Worm (Caenorhabditis elegans): ENCODE results near the gene glct-6.
A peak's percentile ranks its signal among the peaks of the same experiment; 100 is the strongest.

glct-6 gene

ce11 chrIV:3797442-3797841 is 13.4 kb downstream of the glct-6 start:
- TF ChIP-seq unc-39 (tag; optimal IDR thresholded peaks at IDR 0.05) (no peak), madf-9 (GFP tag; conservative IDR thresholded peaks at IDR 0.05) (no peak), lin-38 (GFP tag; IDR thresholded peaks at IDR 0.05) (no peak), arid-1 (GFP tag; conservative IDR thresholded peaks at IDR 0.05) (no peak), lin-39 (tag; optimal IDR thresholded peaks at IDR 0.05) (no peak), mep-1 (tag; optimal IDR thresholded peaks at IDR 0.05) (no peak), set-16 (GFP tag; IDR thresholded peaks at IDR 0.05) (peak; percentile 58; the same call in 1 of the 2 replicates), zfp-2 (tag; optimal IDR thresholded peaks at IDR 0.05) (no peak)

- TF ChIP-seq php-3 (GFP tag; IDR thresholded peaks at IDR 0.05) (no peak), pqm-1 (tag; optimal IDR thresholded peaks at IDR 0.05) (no peak)
Observed at ce11 chrIV:3800952-3801351, 16.9 kb downstream of the glct-6 start, which contains the start of gene osm-3. TSS of gene osm-3 (minus strand) at chrIV:3801052.

ce11 chrIV:3803252-3803651 is 19.2 kb downstream of the glct-6 start, which contains the start of the genes algn-14 and M02B7.2:
TSS of gene algn-14 (minus strand) at chrIV:3803426.
TSS of gene M02B7.2 (plus strand) at chrIV:3803581.
- no peak for TF ChIP-seq Y48G9A.11 (GFP tag; IDR thresholded peaks at IDR 0.05)
- TF ChIP-seq zfp-2 (tag; optimal IDR thresholded peaks at IDR 0.05), result no peak
- no peak for TF ChIP-seq daf-12 (tag; optimal IDR thresholded peaks at IDR 0.05)
- TF ChIP-seq D1046.2 (GFP tag; IDR thresholded peaks at IDR 0.05), result no peak
- no peak for TF ChIP-seq vab-7 (GFP tag; IDR thresholded peaks at IDR 0.05)
- TF ChIP-seq zip-2 (tag; optimal IDR thresholded peaks at IDR 0.05), result no peak
- TF ChIP-seq lin-1 (GFP tag; IDR thresholded peaks at IDR 0.05), result no peak
- no peak for TF ChIP-seq daf-8 (GFP tag; IDR thresholded peaks at IDR 0.05)
- no peak for TF ChIP-seq zfp-3 (GFP tag; conservative IDR thresholded peaks at IDR 0.05)
- TF ChIP-seq tra-1 (GFP tag; IDR thresholded peaks at IDR 0.05), result no peak
- TF ChIP-seq ztf-11 (tag; optimal IDR thresholded peaks at IDR 0.05), result no peak
- TF ChIP-seq lin-39 (tag; optimal IDR thresholded peaks at IDR 0.05), result no peak
- no peak for TF ChIP-seq F44E2.7 (GFP tag; IDR thresholded peaks at IDR 0.05)
- TF ChIP-seq unc-62 (GFP tag; optimal IDR thresholded peaks at IDR 0.05 in 1 of 2), result peak in 1 of 2 experiments; percentile 68
- no peak for TF ChIP-seq unc-62 (tag; optimal IDR thresholded peaks at IDR 0.05)
- TF ChIP-seq dpl-1 (GFP tag; optimal IDR thresholded peaks at IDR 0.05), result peak; percentile 69
- TF ChIP-seq mdt-29 (GFP tag; IDR thresholded peaks at IDR 0.05), result no peak
- no peak for TF ChIP-seq mxl-2 (GFP tag; conservative IDR thresholded peaks at IDR 0.05)
- TF ChIP-seq ceh-44 (GFP tag; IDR thresholded peaks at IDR 0.05), result no peak
- no peak for TF ChIP-seq mdl-1 (tag; optimal IDR thresholded peaks at IDR 0.05)
- TF ChIP-seq nhr-11 (tag; optimal IDR thresholded peaks at IDR 0.05), result peak; percentile 11
- peak; percentile 5 for TF ChIP-seq nhr-28 (tag; optimal IDR thresholded peaks at IDR 0.05)
- TF ChIP-seq nhr-102 (tag; optimal IDR thresholded peaks at IDR 0.05), result peak; percentile 49
- TF ChIP-seq T26A8.4 (GFP tag; IDR thresholded peaks at IDR 0.05), result no peak
- TF ChIP-seq nhr-77 (tag; optimal IDR thresholded peaks at IDR 0.05), result no peak
- no peak for TF ChIP-seq unc-39 (tag; optimal IDR thresholded peaks at IDR 0.05)
- no peak for TF ChIP-seq Y105C5A.15 (GFP tag; IDR thresholded peaks at IDR 0.05)
- no peak for TF ChIP-seq dmd-8 (GFP tag; IDR thresholded peaks at IDR 0.05)
- TF ChIP-seq nhr-76 (tag; optimal IDR thresholded peaks at IDR 0.05), result no peak
- TF ChIP-seq ama-1 (optimal IDR thresholded peaks at IDR 0.05), result no peak
- peak in 1 of 2 experiments; percentile 81 for TF ChIP-seq hif-1 (tag; optimal IDR thresholded peaks at IDR 0.05)
- TF ChIP-seq zag-1 (tag; optimal IDR thresholded peaks at IDR 0.05), result no peak
- no peak for TF ChIP-seq attf-4 (tag; optimal IDR thresholded peaks at IDR 0.05)
- no peak for TF ChIP-seq mxl-3 (GFP tag; optimal IDR thresholded peaks at IDR 0.05)
- no peak for TF ChIP-seq T20F7.1 (GFP tag; optimal IDR thresholded peaks at IDR 0.05)
- TF ChIP-seq lsy-2 (tag; optimal IDR thresholded peaks at IDR 0.05), result peak in 1 of 2 experiments; percentile 83
- no peak for TF ChIP-seq gei-8 (GFP tag; optimal IDR thresholded peaks at IDR 0.05)
- TF ChIP-seq lim-7 (GFP tag; IDR thresholded peaks at IDR 0.05), result no peak
- TF ChIP-seq dmd-9 (GFP tag; IDR thresholded peaks at IDR 0.05), result no peak
- no peak for TF ChIP-seq skn-1 (tag; optimal IDR thresholded peaks at IDR 0.05)
- no peak for TF ChIP-seq F37D6.2 (tag; optimal IDR thresholded peaks at IDR 0.05)
- TF ChIP-seq saeg-2 (GFP tag; IDR thresholded peaks at IDR 0.05), result no peak
- TF ChIP-seq unc-130 (GFP tag; optimal IDR thresholded peaks at IDR 0.05), result peak; percentile 71
